Worm (Caenorhabditis elegans): ENCODE results near the gene tag-180.

tag-180 gene

DNA sequence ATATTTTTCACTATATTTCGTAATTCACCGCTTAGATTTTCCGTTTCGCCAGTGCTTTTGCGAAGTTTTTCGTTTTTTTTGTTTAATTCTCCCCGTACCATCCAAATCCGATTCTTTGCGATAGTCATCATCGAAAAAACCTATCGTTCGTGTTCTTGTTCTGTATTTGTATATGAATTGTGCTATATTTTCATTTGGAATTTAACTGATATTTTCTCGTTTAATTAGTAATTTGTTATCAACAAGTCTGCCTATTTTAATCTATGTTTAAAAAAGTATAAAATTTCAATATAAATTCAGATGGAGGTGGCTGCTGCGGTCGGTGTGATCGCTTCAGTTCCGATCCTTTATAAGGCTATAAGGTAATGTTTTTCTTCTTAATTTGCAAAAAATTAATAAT is 26.6 kb downstream of the tag-180 start, which contains the start of gene samp-1:
samp-1 (plus strand) TSS at position 301 of the 400 bp plus-strand sequence.
- TF ChIP-seq flt-1 (GFP tag; IDR thresholded peaks at IDR 0.05), result no peak
- no peak for TF ChIP-seq ztf-23 (GFP tag; IDR thresholded peaks at IDR 0.05)
- no peak for TF ChIP-seq T22C8.4 (GFP tag; IDR thresholded peaks at IDR 0.05)
- TF ChIP-seq med-1 (GFP tag; optimal IDR thresholded peaks at IDR 0.05; ENCODE audit: insufficient read depth), result no peak
- no peak for TF ChIP-seq cog-1 (tag; optimal IDR thresholded peaks at IDR 0.05)
- no peak for TF ChIP-seq klf-2 (GFP tag; conservative IDR thresholded peaks at IDR 0.05)
- TF ChIP-seq ref-1 (GFP tag; conservative IDR thresholded peaks at IDR 0.05), result no peak
- no peak for TF ChIP-seq ztf-29 (GFP tag; IDR thresholded peaks at IDR 0.05)
- TF ChIP-seq tab-1 (GFP tag; IDR thresholded peaks at IDR 0.05), result no peak

DNA sequence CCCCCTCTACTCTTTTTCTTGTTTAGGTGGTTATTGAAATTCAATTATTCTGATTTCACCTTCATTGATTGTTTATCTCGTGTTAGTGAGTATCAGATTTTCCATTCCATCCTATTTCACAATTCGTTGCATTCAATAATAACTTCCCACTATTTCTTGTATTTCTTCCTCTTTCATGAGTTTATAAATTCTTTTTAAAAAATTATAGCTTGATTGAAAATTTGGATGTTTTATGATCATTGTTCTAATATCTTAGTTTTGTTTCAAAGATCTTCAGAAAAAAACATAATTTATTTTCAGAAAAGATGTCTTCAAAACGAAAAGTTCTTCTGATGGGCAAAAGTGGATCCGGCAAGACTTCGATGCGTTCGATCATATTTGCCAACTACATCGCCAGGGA is 28.2 kb downstream of the tag-180 start, which contains the start of gene raga-1:
raga-1 (plus strand) TSS at position 301 of the 400 bp plus-strand sequence.
- no peak for TF ChIP-seq ref-1 (GFP tag; conservative IDR thresholded peaks at IDR 0.05)
- TF ChIP-seq T22C8.4 (GFP tag; IDR thresholded peaks at IDR 0.05), result no peak
- TF ChIP-seq ztf-29 (GFP tag; IDR thresholded peaks at IDR 0.05), result no peak
- no peak for TF ChIP-seq tab-1 (GFP tag; IDR thresholded peaks at IDR 0.05)
- no peak for TF ChIP-seq med-1 (GFP tag; optimal IDR thresholded peaks at IDR 0.05; ENCODE audit: insufficient read depth)
- TF ChIP-seq cog-1 (tag; optimal IDR thresholded peaks at IDR 0.05), result no peak
- no peak for TF ChIP-seq ztf-23 (GFP tag; IDR thresholded peaks at IDR 0.05)
- TF ChIP-seq flt-1 (GFP tag; IDR thresholded peaks at IDR 0.05), result no peak
- no peak for TF ChIP-seq klf-2 (GFP tag; conservative IDR thresholded peaks at IDR 0.05)

ce11 chrII:11297217-11297738 is 32.0 kb downstream of the tag-180 start, which contains the start of gene saps-1:
saps-1 (plus strand) TSS chrII:11297688.
- TF ChIP-seq med-1 (GFP tag; optimal IDR thresholded peaks at IDR 0.05; ENCODE audit: insufficient read depth) (no peak), ztf-23 (GFP tag; IDR thresholded peaks at IDR 0.05) (no peak), klf-2 (GFP tag; conservative IDR thresholded peaks at IDR 0.05) (no peak), ref-1 (GFP tag; conservative IDR thresholded peaks at IDR 0.05) (no peak), tab-1 (GFP tag; IDR thresholded peaks at IDR 0.05) (no peak), cog-1 (tag; optimal IDR thresholded peaks at IDR 0.05) (no peak), T22C8.4 (GFP tag; IDR thresholded peaks at IDR 0.05) (no peak), flt-1 (GFP tag; IDR thresholded peaks at IDR 0.05) (no peak), ztf-29 (GFP tag; IDR thresholded peaks at IDR 0.05) (no peak)

DNA sequence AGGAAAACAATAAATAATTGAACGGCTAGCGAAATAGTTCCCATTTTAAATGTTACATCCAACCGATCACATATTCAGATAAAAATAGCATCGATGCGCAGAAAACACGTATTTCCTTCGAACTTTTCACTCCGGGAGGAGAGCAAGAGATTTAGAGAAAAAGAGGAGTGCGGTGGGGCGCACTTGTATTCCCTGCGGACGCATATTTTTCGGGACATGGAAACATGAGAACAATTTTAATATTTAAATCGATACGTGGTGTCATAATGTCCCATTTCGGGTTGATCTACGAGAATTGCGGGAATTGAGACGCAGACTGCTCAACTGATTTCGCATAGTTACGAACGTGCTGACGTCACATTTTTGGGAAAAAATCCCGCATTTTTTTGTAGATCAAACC is 35.8 kb downstream of the tag-180 start, which contains the start of gene C47G2.4:
C47G2.4 (minus strand) TSS at position 174 of the 400 bp plus-strand sequence.
- TF ChIP-seq tab-1 (GFP tag; IDR thresholded peaks at IDR 0.05) (no peak), klf-2 (GFP tag; conservative IDR thresholded peaks at IDR 0.05) (no peak), cog-1 (tag; optimal IDR thresholded peaks at IDR 0.05) (no peak), ztf-23 (GFP tag; IDR thresholded peaks at IDR 0.05) (no peak), med-1 (GFP tag; optimal IDR thresholded peaks at IDR 0.05; ENCODE audit: insufficient read depth) (no peak), ztf-29 (GFP tag; IDR thresholded peaks at IDR 0.05) (no peak), flt-1 (GFP tag; IDR thresholded peaks at IDR 0.05) (no peak), T22C8.4 (GFP tag; IDR thresholded peaks at IDR 0.05) (no peak), ref-1 (GFP tag; conservative IDR thresholded peaks at IDR 0.05) (no peak)

ce11 chrII:11290109-11290784 is 39.0 kb downstream of the tag-180 start, which contains the start of gene C47G2.3:
C47G2.3 (minus strand) TSS chrII:11290159.
- TF ChIP-seq ztf-23 (GFP tag; IDR thresholded peaks at IDR 0.05) (no peak), T22C8.4 (GFP tag; IDR thresholded peaks at IDR 0.05) (no peak), ztf-29 (GFP tag; IDR thresholded peaks at IDR 0.05) (no peak), klf-2 (GFP tag; conservative IDR thresholded peaks at IDR 0.05) (no peak), tab-1 (GFP tag; IDR thresholded peaks at IDR 0.05) (no peak), flt-1 (GFP tag; IDR thresholded peaks at IDR 0.05) (no peak)

ce11 chrII:11288148-11288547 is 41.1 kb downstream of the tag-180 start:
- TF ChIP-seq ztf-23 (GFP tag; IDR thresholded peaks at IDR 0.05) (no peak), ztf-29 (GFP tag; IDR thresholded peaks at IDR 0.05) (no peak), ref-1 (GFP tag; conservative IDR thresholded peaks at IDR 0.05) (no peak), flt-1 (GFP tag; IDR thresholded peaks at IDR 0.05) (no peak), T22C8.4 (GFP tag; IDR thresholded peaks at IDR 0.05) (no peak), klf-2 (GFP tag; conservative IDR thresholded peaks at IDR 0.05) (no peak), med-1 (GFP tag; optimal IDR thresholded peaks at IDR 0.05; ENCODE audit: insufficient read depth) (no peak), tab-1 (GFP tag; IDR thresholded peaks at IDR 0.05) (no peak), cog-1 (tag; optimal IDR thresholded peaks at IDR 0.05) (no peak)

DNA sequence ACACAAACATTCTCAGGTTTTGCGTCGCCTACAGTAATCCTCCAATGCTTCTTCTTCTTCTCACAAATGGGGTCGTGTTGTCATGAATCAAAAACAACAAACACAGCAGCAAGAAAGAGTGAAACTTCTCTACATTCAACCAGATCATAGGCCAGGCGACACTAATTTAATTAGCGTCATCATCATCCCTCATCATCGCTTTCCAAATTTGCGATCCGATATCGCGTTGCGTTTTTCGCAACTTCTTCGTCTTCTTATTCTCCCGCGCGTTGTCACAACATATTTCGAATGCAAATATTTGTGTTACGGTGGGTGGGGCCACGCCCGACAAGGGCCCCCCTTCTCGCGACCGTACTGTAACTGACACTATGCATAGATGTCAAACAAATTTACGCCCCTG is 42.8 kb downstream of the tag-180 start:
- TF ChIP-seq T22C8.4 (GFP tag; IDR thresholded peaks at IDR 0.05) (no peak), tab-1 (GFP tag; IDR thresholded peaks at IDR 0.05) (no peak), cog-1 (tag; optimal IDR thresholded peaks at IDR 0.05) (no peak), flt-1 (GFP tag; IDR thresholded peaks at IDR 0.05) (no peak), med-1 (GFP tag; optimal IDR thresholded peaks at IDR 0.05; ENCODE audit: insufficient read depth) (no peak), ztf-23 (GFP tag; IDR thresholded peaks at IDR 0.05) (no peak), ztf-29 (GFP tag; IDR thresholded peaks at IDR 0.05) (no peak), ref-1 (GFP tag; conservative IDR thresholded peaks at IDR 0.05) (no peak), klf-2 (GFP tag; conservative IDR thresholded peaks at IDR 0.05) (no peak)

DNA sequence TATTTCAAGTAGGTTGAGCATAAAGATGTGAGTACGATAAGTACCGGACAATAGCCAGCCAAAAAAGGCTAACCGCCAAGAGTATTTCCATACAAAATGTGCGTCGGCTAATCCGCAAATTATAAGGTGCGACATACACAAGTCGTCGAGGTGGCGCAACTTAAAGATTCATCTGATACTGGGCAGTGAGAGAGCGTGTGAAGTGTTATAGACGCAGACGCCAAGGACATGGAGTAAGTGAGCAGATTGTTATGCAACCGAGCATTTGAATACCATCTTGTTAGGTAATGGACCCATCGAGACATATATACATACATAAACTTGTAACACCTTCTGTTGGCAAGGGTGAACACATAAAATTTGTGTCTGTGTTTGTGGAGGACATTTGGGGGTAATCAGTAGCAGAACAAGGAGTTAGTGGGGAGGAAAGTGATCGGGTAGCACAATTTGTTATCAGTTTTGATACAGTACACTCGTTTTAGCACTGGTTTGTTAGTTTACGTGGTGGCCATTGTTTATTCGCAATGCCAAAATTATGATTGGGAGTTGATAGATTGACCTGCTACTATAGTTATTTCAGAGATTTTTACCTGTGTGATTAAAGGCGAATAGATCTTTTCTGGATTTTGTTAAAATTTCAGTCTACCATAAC is 43.8 kb downstream of the tag-180 start:
- TF ChIP-seq cog-1 (tag; optimal IDR thresholded peaks at IDR 0.05), result no peak

- TF ChIP-seq flt-1 (GFP tag; IDR thresholded peaks at IDR 0.05) (no peak), ztf-29 (GFP tag; IDR thresholded peaks at IDR 0.05) (no peak), med-1 (GFP tag; optimal IDR thresholded peaks at IDR 0.05; ENCODE audit: insufficient read depth) (no peak), ztf-23 (GFP tag; IDR thresholded peaks at IDR 0.05) (no peak), ref-1 (GFP tag; conservative IDR thresholded peaks at IDR 0.05) (no peak), T22C8.4 (GFP tag; IDR thresholded peaks at IDR 0.05) (no peak), klf-2 (GFP tag; conservative IDR thresholded peaks at IDR 0.05) (no peak), cog-1 (tag; optimal IDR thresholded peaks at IDR 0.05) (no peak)
These were observed 44.5 kb downstream of the tag-180 start for ce11 chrII:11284701-11285100.
